Worm (Caenorhabditis elegans): ENCODE measurements around the gene cyp-33E1.

DNA sequence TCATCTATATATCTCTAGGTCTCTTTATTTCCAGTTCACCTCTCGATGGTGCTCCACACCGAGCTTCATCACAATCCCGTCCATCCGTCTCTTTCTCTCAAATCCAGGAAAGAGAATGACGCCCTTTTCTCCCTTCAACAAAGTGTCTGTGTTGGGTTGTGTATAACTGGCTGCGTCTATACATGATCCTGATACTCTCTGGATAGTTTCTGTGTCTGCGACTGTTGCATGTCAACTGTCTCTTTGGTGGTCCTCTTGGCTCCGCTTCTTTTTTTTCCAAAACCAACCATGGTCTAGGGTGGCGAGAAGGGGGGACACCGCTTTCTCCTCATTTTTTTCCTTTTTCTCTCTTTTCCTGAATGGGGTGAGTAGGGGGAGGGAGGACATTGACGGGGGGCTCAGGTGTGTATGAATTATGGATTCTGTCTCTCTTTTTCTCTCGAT is 18.8 kb downstream of the cyp-33E1 start:
- TF ChIP-seq ces-1 (GFP tag; optimal IDR thresholded peaks at IDR 0.05) (no peak), F49E8.2 (tag; optimal IDR thresholded peaks at IDR 0.05; ENCODE audit: borderline replicate concordance) (no peak), vab-7 (GFP tag; IDR thresholded peaks at IDR 0.05) (no peak), R02D3.7 (tag; optimal IDR thresholded peaks at IDR 0.05) (no peak), mep-1 (tag; optimal IDR thresholded peaks at IDR 0.05) (peak; percentile 57), nhr-76 (tag; optimal IDR thresholded peaks at IDR 0.05) (no peak), skn-1 (tag; optimal IDR thresholded peaks at IDR 0.05) (no peak), lin-13 (GFP tag; optimal IDR thresholded peaks at IDR 0.05) (no peak), Y5F2A.4 (GFP tag; optimal IDR thresholded peaks at IDR 0.05) (no peak), hmg-1.1 (GFP tag; IDR thresholded peaks at IDR 0.05) (peak; percentile 68), daf-12 (tag; optimal IDR thresholded peaks at IDR 0.05) (no peak), pha-4 (GFP tag; IDR thresholded peaks at IDR 0.05) (no peak), pha-4 (tag; optimal IDR thresholded peaks at IDR 0.05) (no peak)
